Fruit fly (Drosophila melanogaster) S2 (cell line): ENCODE data around the gene dally.

Experiments used
- CG8478 ChIP-seq: fragments of >200 bp; optimal IDR thresholded peaks from 2 replicates; lab custom pipeline; 2018
- CTCF ChIP-seq, 2 experiments: fragments of >200 bp; optimal IDR thresholded peaks; 2 replicates each; lab custom pipeline; 2018

DNA sequence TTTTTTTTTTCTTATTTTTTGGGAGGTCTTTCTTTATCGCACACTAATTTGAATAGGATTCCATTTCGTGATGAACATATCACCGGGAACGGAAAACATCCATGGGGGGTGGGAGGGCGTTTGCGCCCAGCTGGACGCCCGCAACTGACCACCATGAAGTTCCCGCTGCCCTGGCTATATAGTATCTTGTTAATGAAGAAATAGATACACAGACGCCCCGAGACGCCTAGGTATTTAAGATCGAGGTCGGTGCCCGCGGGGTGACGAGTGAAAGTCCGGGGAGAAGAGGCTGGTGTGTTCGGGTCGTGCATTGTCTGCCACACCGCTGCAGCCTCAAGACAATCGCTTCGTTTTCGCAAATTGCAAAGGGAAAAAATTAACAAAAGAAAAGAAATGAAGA, 1.3 kb upstream of the dally start:
- TF ChIP-seq CG8478 (no peak), CTCF (optimal IDR thresholded peaks at IDR 0.05; lab: Kevin White, UChicago) (no peak)
